Fruit fly (Drosophila melanogaster) whole organism, wandering third instar larva: Measurements from ENCODE around the gene CG14657.
A peak's percentile ranks its signal among the peaks of the same experiment; 100 is the strongest.

Source experiments
- Abd-B ChIP-seq: fragments of >200 bp; optimal IDR thresholded peaks from 2 replicates; lab custom pipeline; 2017; ENCODE audit warnings: missing biosample characterization, missing genetic modification characterization
- CG32264 ChIP-seq: fragments of 200-800 bp; sonication (Bioruptor generic); optimal IDR thresholded peaks from 2 replicates; lab custom pipeline; 2016; ENCODE audit warnings: missing biosample characterization, missing genetic modification characterization
- CG9705 ChIP-seq: fragments of 200-800 bp; sonication (Bioruptor generic); optimal IDR thresholded peaks from 2 replicates; lab custom pipeline; 2018; ENCODE audit warnings: missing biosample characterization, mild to moderate bottlenecking, missing genetic modification characterization
- Dfd ChIP-seq: fragments of >200 bp; optimal IDR thresholded peaks from 2 replicates; lab custom pipeline; 2017; ENCODE audit warnings: missing biosample characterization, missing genetic modification characterization
- Dif ChIP-seq: fragments of 200-275, 200-300 bp; sonication (Bioruptor generic); optimal IDR thresholded peaks from 2 replicates; lab custom pipeline; 2018; ENCODE audit warnings: missing biosample characterization, missing genetic modification characterization; ENCODE audit not compliant: partially characterized antibody
- GATAd ChIP-seq: sonication (Bioruptor generic); optimal IDR thresholded peaks from 2 replicates; lab custom pipeline; 2016; ENCODE audit warnings: missing biosample characterization, missing genetic modification characterization
- HLH106 ChIP-seq: fragments of 200-800 bp; optimal IDR thresholded peaks from 3 replicates; lab custom pipeline; 2019; ENCODE audit warnings: missing biosample characterization, mild to moderate bottlenecking, missing genetic modification characterization, moderate library complexity
- Hnf4 ChIP-seq: fragments of 200-800 bp; sonication (Bioruptor generic); optimal IDR thresholded peaks from 2 replicates; lab custom pipeline; 2016; ENCODE audit warnings: missing biosample characterization, mild to moderate bottlenecking, missing genetic modification characterization
- Hr78 ChIP-seq: fragments of >200 bp; optimal IDR thresholded peaks from 2 replicates; lab custom pipeline; 2017; ENCODE audit warnings: missing biosample characterization, missing genetic modification characterization
- Hr83 ChIP-seq: fragments of 200-300 bp; sonication (Bioruptor generic); optimal IDR thresholded peaks from 2 replicates; lab custom pipeline; 2016; ENCODE audit warnings: missing biosample characterization, mild to moderate bottlenecking, missing genetic modification characterization, moderate library complexity; ENCODE audit not compliant: poor library complexity, severe bottlenecking
- Jra ChIP-seq: sonication (Bioruptor generic); optimal IDR thresholded peaks from 2 replicates; lab custom pipeline; 2016; ENCODE audit warnings: missing biosample characterization, missing genetic modification characterization
- Mio ChIP-seq: sonication (Bioruptor generic); optimal IDR thresholded peaks from 2 replicates; lab custom pipeline; 2016; ENCODE audit warnings: missing biosample characterization, missing genetic modification characterization
- N ChIP-seq: fragments of >200 bp; optimal IDR thresholded peaks from 2 replicates; lab custom pipeline; 2018; ENCODE audit warnings: missing biosample characterization, missing external identifiers, missing genetic modification characterization
- OdsH ChIP-seq: fragments of 200-800 bp; sonication (Bioruptor generic); optimal IDR thresholded peaks from 2 replicates; lab custom pipeline; 2016; ENCODE audit warnings: missing biosample characterization, mild to moderate bottlenecking, missing genetic modification characterization
- Rel ChIP-seq, 2 experiments: fragments of 200-800 bp; sonication (Bioruptor generic) in 1 of 2; optimal IDR thresholded peaks; 2 replicates in 1 of 2; 3 replicates in 1 of 2; lab custom pipeline; 2016 to 2019; ENCODE audit warnings: mild to moderate bottlenecking in 2 of 2, missing biosample characterization in 2 of 2, missing genetic modification characterization in 2 of 2, moderate library complexity in 1 of 2
- Sp1 ChIP-seq: fragments of 200-800 bp; sonication (Bioruptor generic); optimal IDR thresholded peaks from 3 replicates; lab custom pipeline; 2019; ENCODE audit warnings: missing biosample characterization, mild to moderate bottlenecking, missing genetic modification characterization, moderate library complexity
- Vsx2 ChIP-seq: fragments of 200-300, 225-300 bp; sonication (Bioruptor generic); optimal IDR thresholded peaks from 2 replicates; lab custom pipeline; 2018; ENCODE audit warnings: missing biosample characterization, missing genetic modification characterization; ENCODE audit not compliant: partially characterized antibody
- br ChIP-seq: fragments of 200-800 bp; sonication (Bioruptor generic); optimal IDR thresholded peaks from 2 replicates; lab custom pipeline; 2016; ENCODE audit warnings: missing biosample characterization, missing genetic modification characterization
- dl ChIP-seq, 2 experiments: fragments of 175-275, 200-275 bp in 1 of 2; fragments of 200-275 bp in 1 of 2; sonication (Bioruptor generic); optimal IDR thresholded peaks; lab custom pipeline; 2018; ENCODE audit warnings: mild to moderate bottlenecking in 2 of 2, missing biosample characterization in 2 of 2, missing genetic modification characterization in 2 of 2, moderate library complexity in 2 of 2; ENCODE audit not compliant: partially characterized antibody in 2 of 2, insufficient read depth in 1 of 2
- dmrt93B ChIP-seq: fragments of 200-800 bp; sonication (Bioruptor generic); optimal IDR thresholded peaks from 2 replicates; lab custom pipeline; 2018; ENCODE audit warnings: missing biosample characterization, mild to moderate bottlenecking, missing genetic modification characterization
- dsf ChIP-seq: sonication (Bioruptor generic); optimal IDR thresholded peaks from 2 replicates; lab custom pipeline; 2016; ENCODE audit warnings: missing biosample characterization, missing genetic modification characterization, borderline replicate concordance
- ey ChIP-seq: fragments of 200-800 bp; sonication (Bioruptor generic); optimal IDR thresholded peaks from 2 replicates; lab custom pipeline; 2016; ENCODE audit warnings: missing biosample characterization, missing genetic modification characterization
- fru ChIP-seq: fragments of 200-800 bp; sonication (Bioruptor generic); optimal IDR thresholded peaks from 3 replicates; lab custom pipeline; 2016; ENCODE audit warnings: missing biosample characterization, mild to moderate bottlenecking, missing genetic modification characterization
- jim ChIP-seq: fragments of 175-275, 200-325 bp; sonication (Bioruptor generic); optimal IDR thresholded peaks from 2 replicates; lab custom pipeline; 2016; ENCODE audit warnings: missing biosample characterization, mild to moderate bottlenecking, missing genetic modification characterization
- pan ChIP-seq: fragments of >200 bp; optimal IDR thresholded peaks from 2 replicates; lab custom pipeline; 2017
- psq ChIP-seq: fragments of 200-800 bp; sonication (Bioruptor generic); optimal IDR thresholded peaks from 3 replicates; lab custom pipeline; 2017; ENCODE audit warnings: missing biosample characterization, mild to moderate bottlenecking, missing genetic modification characterization, moderate library complexity
- rgr ChIP-seq: fragments of 200-800 bp; sonication (Bioruptor generic); optimal IDR thresholded peaks from 3 replicates; lab custom pipeline; 2016; ENCODE audit warnings: missing biosample characterization, mild to moderate bottlenecking, missing genetic modification characterization
- sage ChIP-seq: fragments of 200-800 bp; sonication (Bioruptor generic); optimal IDR thresholded peaks from 2 replicates; lab custom pipeline; 2016; ENCODE audit warnings: missing biosample characterization, mild to moderate bottlenecking, missing genetic modification characterization
- tai ChIP-seq: sonication (Bioruptor generic); optimal IDR thresholded peaks from 2 replicates; lab custom pipeline; 2016; ENCODE audit warnings: missing biosample characterization, missing genetic modification characterization
- usp ChIP-seq: fragments of >200 bp; optimal IDR thresholded peaks from 2 replicates; lab custom pipeline; 2017; ENCODE audit warnings: missing biosample characterization, missing genetic modification characterization
- woc ChIP-seq: sonication (Bioruptor generic); optimal IDR thresholded peaks from 2 replicates; lab custom pipeline; 2016; ENCODE audit warnings: missing biosample characterization, mild to moderate bottlenecking, missing genetic modification characterization

Gene CG14657

DNA sequence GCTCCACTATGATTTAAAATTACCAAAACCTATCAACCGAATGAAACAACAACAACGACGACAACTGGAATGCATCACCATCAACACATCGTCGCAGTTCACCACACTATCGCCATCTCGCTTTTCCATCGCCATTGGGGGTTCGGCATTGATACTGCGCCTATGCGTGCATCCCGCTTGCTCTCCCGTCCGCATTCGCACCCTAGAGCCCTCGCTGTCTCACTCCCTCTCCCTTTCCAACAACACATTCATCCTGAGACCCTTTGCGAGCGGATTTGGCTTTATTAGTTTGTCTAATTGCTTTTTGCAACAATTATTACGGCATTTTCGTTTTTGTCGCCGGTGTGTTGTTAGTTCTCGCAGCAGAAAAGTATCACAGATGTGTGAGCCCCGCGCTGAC, 14.1 kb upstream of the CG14657 start:
- TF ChIP-seq GATAd (no peak), Rel (GFP tag; optimal IDR thresholded peaks at IDR 0.05; lab: Kevin White, UChicago) (no peak), Rel (tag; optimal IDR thresholded peaks at IDR 0.05; lab: Kevin White, UChicago) (no peak), dsf (GFP tag; lab: Kevin White, UChicago) (no peak), Dif (GFP tag; lab: Kevin White, UChicago) (peak; percentile 26), Abd-B (GFP tag; lab: Kevin White, UChicago) (no peak), Dfd (GFP tag; lab: Kevin White, UChicago) (no peak), br (GFP tag; lab: Kevin White, UChicago) (no peak), sage (no peak)

DNA sequence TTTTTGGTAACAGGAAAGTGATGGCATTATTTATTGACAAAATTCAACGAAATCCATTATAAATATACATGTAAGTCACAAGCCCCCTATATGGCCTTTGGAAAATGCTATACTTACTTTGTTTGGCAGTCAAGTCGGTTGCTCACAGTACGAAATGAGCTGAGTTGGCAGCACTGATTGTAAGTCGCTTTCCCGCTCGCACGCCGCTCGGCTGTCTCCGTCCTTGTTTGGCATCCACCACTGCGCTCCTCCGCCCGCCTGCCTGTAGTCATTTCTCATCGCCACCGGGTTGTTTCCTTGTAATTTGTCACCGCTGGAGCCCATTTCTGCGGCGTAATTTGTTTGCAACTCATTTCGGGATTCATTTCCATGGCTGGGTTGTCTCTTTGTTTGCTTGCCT, 12.4 kb upstream of the CG14657 start:
- TF ChIP-seq psq (GFP tag; lab: Kevin White, UChicago) (no peak), ey (no peak), Dif (GFP tag; lab: Kevin White, UChicago) (no peak), dl (GFP tag; optimal IDR thresholded peaks at IDR 0.05; lab: Kevin White, UChicago; ENCODE audit: insufficient read depth in 1 of 2, partially characterized antibody in 2 of 2) (no peak), HLH106 (no peak)

DNA sequence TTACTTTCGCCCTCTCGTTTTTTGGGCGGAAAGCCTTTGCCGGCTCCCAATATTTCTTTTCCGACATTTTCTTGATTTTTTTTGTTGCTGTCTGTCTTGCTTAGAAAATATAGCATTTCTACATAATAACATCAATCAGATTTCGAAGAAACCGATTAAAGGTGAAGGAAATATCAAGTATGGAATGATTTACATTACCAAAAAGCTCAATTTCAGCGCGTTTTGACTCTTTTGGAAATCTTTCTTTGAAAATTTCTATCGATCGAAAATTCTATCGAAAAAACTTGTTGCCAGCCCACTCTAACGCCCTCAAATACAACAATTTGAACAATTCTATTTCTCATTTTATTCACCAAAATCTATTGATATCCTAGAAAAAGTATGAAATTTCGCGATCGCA, 10.0 kb upstream of the CG14657 start, which contains the start of gene CG14659:
TSS of gene CG14659 (minus strand) at position 101 of the 400 bp plus-strand sequence.
- TF ChIP-seq tai (GFP tag; lab: Kevin White, UChicago): no peak
- no peak for TF ChIP-seq Hr83 (GFP tag; lab: Kevin White, UChicago)
- TF ChIP-seq pan (lab: Kevin White, UChicago): no peak
- no peak for TF ChIP-seq Hnf4
- peak; percentile 59 for TF ChIP-seq Dfd (GFP tag; lab: Kevin White, UChicago)

DNA sequence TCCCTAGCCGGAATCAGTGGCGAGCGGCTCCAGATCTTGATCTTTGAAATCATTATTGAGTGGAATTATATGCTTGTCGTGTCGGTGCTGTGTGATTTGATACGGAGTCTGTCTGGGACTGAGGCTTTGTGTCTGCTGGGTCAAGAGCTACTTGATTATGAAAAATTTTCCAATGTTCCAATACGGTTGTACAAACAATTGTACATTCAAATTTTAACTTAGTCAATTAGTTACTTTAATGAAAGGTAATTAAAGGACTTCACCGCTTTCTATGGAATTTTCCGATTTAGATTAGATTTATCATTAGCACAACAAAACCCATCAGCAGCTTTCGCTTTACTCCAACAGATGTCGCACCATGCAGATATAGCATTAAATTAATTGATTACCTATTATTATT, 9.2 kb upstream of the CG14657 start, which contains the start of gene CG14658:
TSS of gene CG14658 (minus strand) at position 101 of the 400 bp plus-strand sequence.
- TF ChIP-seq dsf (GFP tag; lab: Kevin White, UChicago): no peak
- no peak for TF ChIP-seq Jra (GFP tag; lab: Kevin White, UChicago)
- no peak for TF ChIP-seq Rel (GFP tag; optimal IDR thresholded peaks at IDR 0.05; lab: Kevin White, UChicago)
- no peak for TF ChIP-seq Rel (tag; optimal IDR thresholded peaks at IDR 0.05; lab: Kevin White, UChicago)
- TF ChIP-seq Dif (GFP tag; lab: Kevin White, UChicago): no peak

DNA sequence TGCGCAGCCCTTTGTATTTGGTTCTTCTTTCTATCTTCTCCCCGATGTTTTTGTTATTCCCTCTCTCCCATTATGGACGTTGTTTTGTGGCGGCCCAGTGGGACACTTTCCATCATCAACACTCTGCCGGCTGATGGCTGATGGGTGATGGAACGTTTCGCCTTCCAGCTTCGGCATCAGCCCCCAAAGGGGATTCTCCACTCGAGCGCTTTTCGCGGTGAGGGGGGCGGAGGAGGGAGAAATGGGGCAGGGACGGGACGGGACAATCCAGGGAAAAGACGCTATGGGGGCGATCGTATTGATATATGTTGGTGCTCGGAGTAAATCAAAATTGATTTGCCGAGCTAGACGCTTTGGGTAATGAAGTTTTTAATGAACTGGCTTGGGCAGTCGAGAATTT, 4.0 kb upstream of the CG14657 start:
- no peak for TF ChIP-seq GATAd
- TF ChIP-seq rgr (GFP tag; lab: Kevin White, UChicago): no peak
- TF ChIP-seq Hr78 (GFP tag; lab: Kevin White, UChicago): no peak
- TF ChIP-seq OdsH: no peak
- TF ChIP-seq jim: no peak
- no peak for TF ChIP-seq N
- TF ChIP-seq ey: no peak
- no peak for TF ChIP-seq Hr83 (GFP tag; lab: Kevin White, UChicago)
- TF ChIP-seq dmrt93B (GFP tag; lab: Kevin White, UChicago): no peak
- TF ChIP-seq CG32264 (GFP tag; lab: Kevin White, UChicago): no peak
- TF ChIP-seq HLH106: no peak
- TF ChIP-seq Hnf4: no peak

DNA sequence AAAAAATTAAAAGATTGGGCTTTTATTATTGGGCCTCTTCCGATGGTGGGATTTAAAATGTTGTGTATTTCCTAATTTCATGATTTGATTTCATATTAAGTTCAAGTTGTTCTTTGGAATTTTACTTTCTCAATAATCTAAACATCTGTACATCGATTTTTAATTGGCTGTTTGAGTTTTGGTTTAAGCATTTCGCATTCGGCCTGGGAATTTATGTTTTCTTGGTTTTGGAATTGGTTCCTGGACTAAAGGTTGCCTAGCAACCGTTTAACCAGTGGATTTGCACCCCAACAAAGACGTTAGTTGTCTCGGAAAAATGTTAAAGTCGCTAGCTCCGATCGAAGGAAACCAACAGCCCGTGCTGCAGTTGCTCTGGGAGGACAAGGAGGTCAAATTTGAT, 5.2 kb downstream of the CG14657 start, which contains the start of gene BBS5:
TSS of gene BBS5 (plus strand) at position 301 of the 400 bp plus-strand sequence.
- no peak for TF ChIP-seq woc (GFP tag; lab: Kevin White, UChicago)
- no peak for TF ChIP-seq dmrt93B (GFP tag; lab: Kevin White, UChicago)
- no peak for TF ChIP-seq psq (GFP tag; lab: Kevin White, UChicago)
- no peak for TF ChIP-seq Dfd (GFP tag; lab: Kevin White, UChicago)
- TF ChIP-seq, all 38 proteins: peak for 0

DNA sequence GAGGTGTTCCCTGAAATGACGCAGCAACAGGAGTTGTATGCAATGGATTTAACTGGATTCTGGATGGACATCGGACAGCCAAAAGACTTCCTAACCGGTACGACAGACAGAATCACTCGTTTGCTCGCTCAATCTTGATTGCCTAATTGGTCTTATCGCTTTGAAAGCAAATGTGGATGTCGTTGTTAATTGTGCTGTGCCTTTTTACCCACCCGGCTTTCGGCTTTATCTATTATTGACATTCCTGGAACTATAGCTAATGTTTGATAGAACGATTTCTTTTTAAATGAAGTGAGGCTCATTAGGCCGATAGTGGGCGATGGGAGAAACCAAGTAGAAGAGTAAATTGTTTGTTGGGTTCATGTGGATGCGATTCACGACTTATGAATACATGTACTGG, 6.6 kb downstream of the CG14657 start:
- TF ChIP-seq Dif (GFP tag; lab: Kevin White, UChicago): no peak
- no peak for TF ChIP-seq fru (GFP tag; lab: Kevin White, UChicago)
- TF ChIP-seq Mio (GFP tag; lab: Kevin White, UChicago): no peak
- no peak for TF ChIP-seq pan (lab: Kevin White, UChicago)
- no peak for TF ChIP-seq sage
- no peak for TF ChIP-seq Rel (GFP tag; optimal IDR thresholded peaks at IDR 0.05; lab: Kevin White, UChicago)
- no peak for TF ChIP-seq Rel (tag; optimal IDR thresholded peaks at IDR 0.05; lab: Kevin White, UChicago)
- TF ChIP-seq Vsx2 (GFP tag; lab: Kevin White, UChicago): no peak
- TF ChIP-seq ey: no peak
- no peak for TF ChIP-seq usp
- no peak for TF ChIP-seq Sp1 (GFP tag; lab: Kevin White, UChicago)
- no peak for TF ChIP-seq Hr83 (GFP tag; lab: Kevin White, UChicago)
- TF ChIP-seq dl (GFP tag; optimal IDR thresholded peaks at IDR 0.05; lab: Kevin White, UChicago; ENCODE audit: insufficient read depth in 1 of 2, partially characterized antibody in 2 of 2): no peak
- TF ChIP-seq CG9705 (GFP tag; lab: Kevin White, UChicago): no peak
- no peak for TF ChIP-seq N
- TF ChIP-seq, all 38 proteins: peak for 0
